Fruit fly (Drosophila melanogaster) whole organism, embryonic: ENCODE data around the gene CG10725.

Source experiments
- Bdp1 ChIP-seq: fragments of 200-800 bp; sonication (Bioruptor generic); optimal IDR thresholded peaks from 3 replicates; lab custom pipeline; 2016; ENCODE audit warnings: missing biosample characterization, missing genetic modification characterization
- CG10209 ChIP-seq: fragments of 200-800 bp; sonication (Bioruptor generic); optimal IDR thresholded peaks from 3 replicates; lab custom pipeline; 2017; ENCODE audit warnings: missing biosample characterization, mild to moderate bottlenecking, missing genetic modification characterization, missing genetic modification reagents
- CG11456 ChIP-seq: fragments of 200-800 bp; sonication (Bioruptor generic); IDR thresholded peaks from 3 replicates; pipeline ENCODE4 v1.3.6; 2022; ENCODE audit warnings: missing biosample characterization, missing genetic modification characterization
- CG13424 ChIP-seq: fragments of 200-800 bp; sonication (Bioruptor generic); optimal IDR thresholded peaks from 2 replicates; lab custom pipeline; 2019; ENCODE audit warnings: missing biosample characterization, mild to moderate bottlenecking, missing genetic modification characterization, moderate library complexity
- CG13894 ChIP-seq: fragments of 200-800 bp; sonication (Bioruptor generic); optimal IDR thresholded peaks from 3 replicates; lab custom pipeline; 2018; ENCODE audit warnings: missing biosample characterization, mild to moderate bottlenecking, missing genetic modification characterization, moderate library complexity
- CG1603 ChIP-seq: fragments of 200-800 bp; sonication (Bioruptor generic); optimal IDR thresholded peaks from 2 replicates; lab custom pipeline; 2019; ENCODE audit warnings: missing biosample characterization, mild to moderate bottlenecking, missing genetic modification characterization, moderate library complexity
- CG17186 ChIP-seq: fragments of 200-800 bp; sonication (Bioruptor generic); optimal IDR thresholded peaks from 3 replicates; lab custom pipeline; 2017; ENCODE audit warnings: missing biosample characterization, missing genetic modification reagents, missing genetic modification characterization
- CG17912 ChIP-seq: fragments of 200-800 bp; sonication (Bioruptor generic); optimal IDR thresholded peaks from 2 replicates; lab custom pipeline; 2018; ENCODE audit warnings: missing biosample characterization, mild to moderate bottlenecking, missing genetic modification characterization
- CG18599 ChIP-seq: fragments of 200-800 bp; sonication (Bioruptor generic); optimal IDR thresholded peaks from 3 replicates; lab custom pipeline; 2017; ENCODE audit warnings: missing biosample characterization, missing genetic modification characterization, mild to moderate bottlenecking, moderate library complexity, missing genetic modification reagents
- CG32767 ChIP-seq: fragments of 200-800 bp; sonication (Bioruptor generic); IDR thresholded peaks from 2 replicates; pipeline ENCODE4 v1.3.6; 2022; ENCODE audit warnings: missing biosample characterization, missing genetic modification characterization
- CG6813 ChIP-seq: fragments of 200-800 bp; sonication (Bioruptor generic); optimal IDR thresholded peaks from 2 replicates; lab custom pipeline; 2017; ENCODE audit warnings: missing biosample characterization, missing genetic modification characterization, mild to moderate bottlenecking, moderate library complexity, missing genetic modification reagents
- CG8388 ChIP-seq: fragments of 200-800 bp; sonication (Bioruptor generic); optimal IDR thresholded peaks from 2 replicates; lab custom pipeline; 2019; ENCODE audit warnings: missing biosample characterization, mild to moderate bottlenecking, missing genetic modification characterization, moderate library complexity
- Chrac-16 ChIP-seq: fragments of 200-800 bp; sonication (Bioruptor generic); optimal IDR thresholded peaks from 3 replicates; lab custom pipeline; 2016; ENCODE audit warnings: missing biosample characterization, missing genetic modification characterization
- D19B ChIP-seq: fragments of 200-800 bp; sonication (Bioruptor generic); optimal IDR thresholded peaks from 2 replicates; lab custom pipeline; 2017; ENCODE audit warnings: missing biosample characterization, mild to moderate bottlenecking, missing genetic modification characterization
- Dbx ChIP-seq: fragments of 200-800 bp; sonication (Bioruptor generic); IDR thresholded peaks from 3 replicates; pipeline ENCODE4 v1.3.6; 2022; ENCODE audit warnings: missing biosample characterization, missing genetic modification characterization
- Dll ChIP-seq: fragments of 200-800 bp; sonication (Bioruptor generic); IDR thresholded peaks from 4 replicates; pipeline ENCODE4 v1.3.6; 2022; ENCODE audit warnings: missing biosample characterization, missing genetic modification characterization; ENCODE audit not compliant: partially characterized antibody
- Fer1 ChIP-seq: fragments of 200-800 bp; sonication (Bioruptor generic); optimal IDR thresholded peaks from 2 replicates; lab custom pipeline; 2017; ENCODE audit warnings: missing biosample characterization, mild to moderate bottlenecking, missing genetic modification characterization
- Hmx ChIP-seq: fragments of 200-800 bp; sonication (Bioruptor generic); optimal IDR thresholded peaks from 2 replicates; lab custom pipeline; 2016; ENCODE audit warnings: missing biosample characterization, missing genetic modification characterization
- Hr78 ChIP-seq, 2 experiments: fragments of 200-800 bp in 1 of 2; fragments of >200 bp in 1 of 2; sonication (Bioruptor generic) in 1 of 2; optimal IDR thresholded peaks; 2 replicates each; lab custom pipeline; 2017 to 2019; ENCODE audit warnings: missing biosample characterization in 2 of 2, missing genetic modification characterization in 2 of 2, mild to moderate bottlenecking in 1 of 2, moderate library complexity in 1 of 2
- Med ChIP-seq: fragments of 200-800 bp; sonication (Bioruptor generic); peaks from one replicate; lab custom pipeline; 2016; ENCODE audit warnings: missing biosample characterization, missing genetic modification characterization, mild to moderate bottlenecking, inconsistent platforms, moderate library complexity
- NFAT ChIP-seq: fragments of 200-800 bp; sonication (Bioruptor generic); IDR thresholded peaks from 2 replicates; pipeline ENCODE4 v1.3.6; 2022; ENCODE audit warnings: missing biosample characterization, missing genetic modification characterization
- Nf-YB ChIP-seq: fragments of 200-800 bp; sonication (Bioruptor generic); optimal IDR thresholded peaks from 3 replicates; lab custom pipeline; 2019; ENCODE audit warnings: missing biosample characterization, mild to moderate bottlenecking, missing genetic modification characterization, moderate library complexity
- Rfx ChIP-seq: fragments of 200-800 bp; sonication (Bioruptor generic); IDR thresholded peaks from 2 replicates; pipeline ENCODE4 v1.3.6; 2022; ENCODE audit warnings: missing biosample characterization, missing genetic modification characterization
- Tbp ChIP-seq: fragments of >200 bp; optimal IDR thresholded peaks from 2 replicates; lab custom pipeline; 2018; ENCODE audit warnings: missing biosample characterization, missing genetic modification characterization
- YL-1 ChIP-seq: fragments of 200-800 bp; sonication (Bioruptor generic); optimal IDR thresholded peaks from 3 replicates; lab custom pipeline; 2017; ENCODE audit warnings: missing biosample characterization, mild to moderate bottlenecking, missing genetic modification characterization
- aop ChIP-seq: fragments of 200-800 bp; sonication (Bioruptor generic); IDR thresholded peaks from 2 replicates; pipeline ENCODE4 v1.3.6; 2022; ENCODE audit warnings: missing biosample characterization, missing genetic modification characterization
- bbx ChIP-seq: fragments of 200-800 bp; sonication (Bioruptor generic); IDR thresholded peaks from 2 replicates; pipeline ENCODE4 v1.3.6; 2022; ENCODE audit warnings: missing biosample characterization, missing genetic modification characterization; ENCODE audit not compliant: partially characterized antibody
- chif ChIP-seq, 2 experiments: fragments of 200-800 bp; sonication (Bioruptor generic); optimal IDR thresholded peaks; 3 replicates each; lab custom pipeline; 2016; ENCODE audit warnings: missing biosample characterization in 2 of 2, missing genetic modification characterization in 2 of 2
- eve ChIP-seq, 2 experiments: fragments of >200 bp; optimal IDR thresholded peaks; 2 replicates each; lab custom pipeline; 2017; ENCODE audit warnings: missing biosample characterization in 2 of 2, missing genetic modification characterization in 2 of 2
- exex ChIP-seq: fragments of 200-800 bp; sonication (Bioruptor generic); optimal IDR thresholded peaks from 4 replicates; lab custom pipeline; 2018; ENCODE audit warnings: missing biosample characterization, mild to moderate bottlenecking, missing genetic modification characterization, moderate library complexity
- fd102C ChIP-seq: fragments of 200-800 bp; sonication (Bioruptor generic); optimal IDR thresholded peaks from 2 replicates; lab custom pipeline; 2018; ENCODE audit warnings: missing biosample characterization, mild to moderate bottlenecking, missing genetic modification characterization, moderate library complexity
- fd64A ChIP-seq: fragments of 200-800 bp; sonication (Bioruptor generic); optimal IDR thresholded peaks from 3 replicates; lab custom pipeline; 2018; ENCODE audit warnings: missing biosample characterization, mild to moderate bottlenecking, missing genetic modification characterization
- ftz-f1 ChIP-seq: fragments of 200-800 bp; sonication (Bioruptor generic); optimal IDR thresholded peaks from 2 replicates; lab custom pipeline; 2016; ENCODE audit warnings: missing biosample characterization, missing genetic modification characterization
- gcm2 ChIP-seq: fragments of 200-800 bp; sonication (Bioruptor generic); optimal IDR thresholded peaks from 2 replicates; lab custom pipeline; 2016; ENCODE audit warnings: missing biosample characterization, missing genetic modification characterization
- mld ChIP-seq: fragments of 200-800 bp; sonication (Bioruptor generic); IDR thresholded peaks from 3 replicates; pipeline ENCODE4 v1.3.6; 2022; ENCODE audit warnings: missing biosample characterization, missing genetic modification characterization; ENCODE audit not compliant: partially characterized antibody
- oc ChIP-seq: fragments of 200-800 bp; sonication (Bioruptor generic); optimal IDR thresholded peaks from 2 replicates; lab custom pipeline; 2018; ENCODE audit warnings: missing biosample characterization, mild to moderate bottlenecking, missing genetic modification characterization, moderate library complexity
- otp ChIP-seq: fragments of 200-800 bp; sonication (Bioruptor generic); IDR thresholded peaks from 3 replicates; pipeline ENCODE4, ENCODE4 v1.3.6; 2022; ENCODE audit warnings: missing biosample characterization, missing genetic modification characterization
- pros ChIP-seq: fragments of 200-800 bp; sonication (Bioruptor generic); optimal IDR thresholded peaks from 3 replicates; lab custom pipeline; 2019; ENCODE audit warnings: missing biosample characterization, mild to moderate bottlenecking, missing genetic modification characterization, moderate library complexity
- pzg ChIP-seq: fragments of 200-800 bp; sonication (Bioruptor generic); optimal IDR thresholded peaks from 3 replicates; lab custom pipeline; 2018; ENCODE audit warnings: missing biosample characterization, mild to moderate bottlenecking, missing genetic modification characterization, moderate library complexity
- sens ChIP-seq: fragments of 200-800 bp; sonication (Bioruptor generic); peaks from one replicate; lab custom pipeline; 2016; ENCODE audit warnings: missing biosample characterization, missing genetic modification characterization
- seq ChIP-seq: fragments of 200-800 bp; sonication (Bioruptor generic); IDR thresholded peaks from 2 replicates; pipeline ENCODE4 v1.3.6; 2022; ENCODE audit warnings: missing biosample characterization, missing genetic modification characterization
- slbo ChIP-seq: fragments of 200-800 bp; sonication (Bioruptor generic); IDR thresholded peaks from 2 replicates; pipeline ENCODE4 v1.3.6; 2022; ENCODE audit warnings: missing biosample characterization, missing genetic modification characterization
- sr ChIP-seq: fragments of 200-800 bp; sonication (Bioruptor generic); IDR thresholded peaks from 3 replicates; pipeline ENCODE4 v1.3.6; 2022; ENCODE audit warnings: missing biosample characterization, missing genetic modification characterization
- toy ChIP-seq: fragments of 200-800 bp; sonication (Bioruptor generic); IDR thresholded peaks from 2 replicates; pipeline ENCODE4 v1.3.6; 2022; ENCODE audit warnings: missing biosample characterization, missing genetic modification characterization
- ttk ChIP-seq: fragments of 200-800 bp; sonication (Bioruptor generic); IDR thresholded peaks from 2 replicates; pipeline ENCODE4 v2.1.2; 2022; ENCODE audit warnings: missing biosample characterization, missing genetic modification characterization
- unc-4 ChIP-seq: fragments of 200-800 bp; sonication (Bioruptor generic); IDR thresholded peaks from 2 replicates; pipeline ENCODE4 v1.3.6; 2022; ENCODE audit warnings: missing biosample characterization, missing genetic modification characterization; ENCODE audit not compliant: partially characterized antibody
- zf30C ChIP-seq: fragments of 200-800 bp; sonication (Bioruptor generic); optimal IDR thresholded peaks from 3 replicates; lab custom pipeline; 2018; ENCODE audit warnings: missing biosample characterization, mild to moderate bottlenecking, missing genetic modification characterization
- zfh2 ChIP-seq: fragments of 200-800 bp; sonication (Bioruptor generic); optimal IDR thresholded peaks from 2 replicates; lab custom pipeline; 2016; ENCODE audit warnings: missing biosample characterization, missing genetic modification characterization

CG10725 gene

dm6 chr3L:13477453-13478184 is 39.9 kb downstream of the CG10725 start, which contains the start of gene stv (continued):
- TF ChIP-seq Hr78 (GFP tag; optimal IDR thresholded peaks at IDR 0.05; lab: Kevin White, UChicago), result no peak
- TF ChIP-seq CG11456 (GFP tag; lab: Robert Waterston, UW), result peak; percentile 37; the same call in 2 of the 3 replicates
- no peak for TF ChIP-seq CG1603 (tag; lab: Kevin White, UChicago)
- TF ChIP-seq Hmx (GFP tag; lab: Kevin White, UChicago), result no peak
- TF ChIP-seq unc-4 (GFP tag; lab: Robert Waterston, UW), result no peak; the same call in 1 of the 2 replicates
- TF ChIP-seq Chrac-16 (GFP tag; lab: Kevin White, UChicago), result no peak
- no peak for TF ChIP-seq YL-1 (GFP tag; lab: Kevin White, UChicago)
- no peak for TF ChIP-seq aop (GFP tag; lab: Robert Waterston, UW)
- no peak for TF ChIP-seq Nf-YB
- peak; percentile 49 for TF ChIP-seq Med (GFP tag; lab: Kevin White, UChicago)
- TF ChIP-seq sr (GFP tag; lab: Robert Waterston, UW), result peak; percentile 64; the same call in 2 of the 3 replicates
- TF ChIP-seq CG13424 (tag; lab: Kevin White, UChicago), result no peak
- no peak for TF ChIP-seq Bdp1 (GFP tag; lab: Kevin White, UChicago)
- TF ChIP-seq zf30C, result no peak
- no peak for TF ChIP-seq gcm2 (GFP tag; lab: Kevin White, UChicago)
- no peak for TF ChIP-seq ttk (GFP tag; lab: Robert Waterston, UW)
- no peak for TF ChIP-seq toy (GFP tag; lab: Robert Waterston, UW)
- peak; percentile 7 for TF ChIP-seq CG6813 (GFP tag; lab: Kevin White, UChicago)
- TF ChIP-seq zfh2 (GFP tag; lab: Kevin White, UChicago), result no peak
- TF ChIP-seq fd64A, result no peak
- no peak for TF ChIP-seq pzg (GFP tag; lab: Kevin White, UChicago)
- no peak for TF ChIP-seq pros (GFP tag; lab: Kevin White, UChicago)
- TF ChIP-seq NFAT, result peak; percentile 56; the same call in 1 of the 2 replicates
- 0 out of 2 replicates have a peak, but pooled peaks have one; percentile 10 for TF ChIP-seq CG32767 (GFP tag; lab: Robert Waterston, UW)
- TF ChIP-seq slbo (GFP tag; lab: Robert Waterston, UW), result peak; percentile 38; the same call in 1 of the 2 replicates
- peak; percentile 29; the same call in 2 of the 3 replicates for TF ChIP-seq Dbx (GFP tag; lab: Robert Waterston, UW)
- no peak for TF ChIP-seq Dll
- TF ChIP-seq fd102C (GFP tag; lab: Kevin White, UChicago), result no peak
- TF ChIP-seq ftz-f1 (GFP tag; lab: Kevin White, UChicago), result peak; percentile 28
- no peak for TF ChIP-seq oc (tag; lab: Kevin White, UChicago)
- TF ChIP-seq CG8388 (GFP tag; lab: Kevin White, UChicago), result no peak
- no peak for TF ChIP-seq D19B (GFP tag; lab: Kevin White, UChicago)
- TF ChIP-seq CG17912 (GFP tag; lab: Kevin White, UChicago), result no peak
- TF ChIP-seq CG13894 (tag; lab: Kevin White, UChicago), result peak; percentile 26
- 0 out of 3 replicates have a peak, but pooled peaks have one; percentile 41 for TF ChIP-seq otp (GFP tag; lab: Robert Waterston, UW)
- no peak for TF ChIP-seq exex
- TF ChIP-seq seq (GFP tag; lab: Robert Waterston, UW), result no peak
- TF ChIP-seq sens (GFP tag; lab: Kevin White, UChicago), result no peak
- peak; percentile 45; the same call in 1 of the 2 replicates for TF ChIP-seq Rfx (GFP tag; lab: Robert Waterston, UW)
- TF ChIP-seq CG17186, result no peak
- TF ChIP-seq Tbp (GFP tag; lab: Kevin White, UChicago), result no peak
- TF ChIP-seq chif (GFP tag; optimal IDR thresholded peaks at IDR 0.05; lab: Kevin White, UChicago), result no peak
- no peak for TF ChIP-seq mld (GFP tag; lab: Robert Waterston, UW)
- TF ChIP-seq bbx (GFP tag; lab: Robert Waterston, UW), result 0 out of 2 replicates have a peak, but pooled peaks have one; percentile 47
- TF ChIP-seq eve (GFP tag; optimal IDR thresholded peaks at IDR 0.05; lab: Kevin White, UChicago), result no peak
- no peak for TF ChIP-seq CG10209 (GFP tag; lab: Kevin White, UChicago)
- peak; percentile 39 for TF ChIP-seq CG18599
- no peak for TF ChIP-seq Fer1 (GFP tag; lab: Kevin White, UChicago)
